Worm (Caenorhabditis elegans) whole organism, L1 larva: ENCODE data around the gene npr-32.

ENCODE experiments used
- ceh-82 ChIP-seq, 3 experiments: fragments of 150-350 bp in 1 of 3; sonication (generic microtip) in 2 of 3; optimal IDR thresholded peaks; 2 replicates each; lab custom pipeline; 2014 to 2017; ENCODE audit warnings: missing biosample characterization in 3 of 3, missing genetic modification characterization in 3 of 3
- fkh-4 ChIP-seq: sonication (generic microtip); optimal IDR thresholded peaks from 2 replicates; lab custom pipeline; 2016; ENCODE audit warnings: missing compliant biosample characterization, missing genetic modification characterization, borderline replicate concordance
- lin-15B ChIP-seq: fragments of 150-350 bp; sonication (generic microtip); optimal IDR thresholded peaks from 3 replicates; lab custom pipeline; 2014; ENCODE audit warnings: missing biosample characterization, missing genetic modification characterization
- nhr-28 ChIP-seq: fragments of 150-350 bp; optimal IDR thresholded peaks from 2 replicates; lab custom pipeline; 2014; ENCODE audit warnings: missing biosample characterization, missing genetic modification characterization
- rnt-1 ChIP-seq: sonication (generic microtip); optimal IDR thresholded peaks from 2 replicates; lab custom pipeline; 2016; ENCODE audit warnings: mild to moderate bottlenecking, missing genetic modification characterization, moderate library complexity, missing compliant biosample characterization
- snpc-4 ChIP-seq: fragments of 150-350 bp; optimal IDR thresholded peaks from 2 replicates; lab custom pipeline; 2014; ENCODE audit warnings: missing biosample characterization, missing genetic modification characterization
- sup-37 ChIP-seq: fragments of 200-800 bp; sonication (Bioruptor generic); optimal IDR thresholded peaks from 2 replicates; lab custom pipeline; 2018; ENCODE audit warnings: mild to moderate bottlenecking, missing genetic modification characterization, missing compliant biosample characterization
- unc-98 ChIP-seq: fragments of 200-800 bp; sonication (Bioruptor generic); IDR thresholded peaks from 2 replicates; pipeline ENCODE4 v1.3.6; 2022; ENCODE audit warnings: missing genetic modification characterization, missing compliant biosample characterization

DNA sequence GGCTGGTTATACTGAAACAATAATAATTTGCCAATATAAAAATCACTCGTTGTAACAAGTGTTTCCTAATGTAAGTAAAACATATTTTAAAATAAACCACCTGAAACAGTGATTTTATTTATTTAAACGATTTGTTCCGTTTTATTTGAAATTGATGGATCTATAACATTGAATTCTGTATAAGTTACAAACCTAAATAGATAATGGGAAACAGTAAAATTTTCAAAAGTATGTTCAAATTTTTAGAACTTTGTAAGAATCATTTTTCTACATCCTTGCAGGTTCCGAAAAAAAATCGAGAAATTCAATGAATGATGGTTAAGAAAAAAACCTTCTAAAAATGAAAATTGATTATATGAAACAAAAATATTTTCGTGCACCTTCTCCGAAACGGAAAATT lies 37.4 kb downstream of the npr-32 start:
- TF ChIP-seq fkh-4 (tag; lab: Kevin White, UChicago), result no peak
- TF ChIP-seq nhr-28, result no peak
- no peak for TF ChIP-seq lin-15B (tag; lab: Kevin White, UChicago)
- no peak for TF ChIP-seq ceh-82 (tag; optimal IDR thresholded peaks at IDR 0.05; lab: Kevin White, UChicago)
- TF ChIP-seq unc-98 (GFP tag; lab: Robert Waterston, UW), result no peak
- no peak for TF ChIP-seq rnt-1
- TF ChIP-seq sup-37 (GFP tag; lab: Kevin White, UChicago), result no peak
- no peak for TF ChIP-seq snpc-4
